Fruit fly (Drosophila melanogaster) whole organism, wandering third instar larva: ENCODE results near the gene CG15385.

Experiments
- Abd-B ChIP-seq: fragments of >200 bp; optimal IDR thresholded peaks from 2 replicates; lab custom pipeline; 2017; ENCODE audit warnings: missing biosample characterization, missing genetic modification characterization
- CG9705 ChIP-seq: fragments of 200-800 bp; sonication (Bioruptor generic); optimal IDR thresholded peaks from 2 replicates; lab custom pipeline; 2018; ENCODE audit warnings: missing biosample characterization, mild to moderate bottlenecking, missing genetic modification characterization
- CrebA ChIP-seq: fragments of 200-800 bp; sonication (Bioruptor generic); optimal IDR thresholded peaks from 2 replicates; lab custom pipeline; 2016; ENCODE audit warnings: missing biosample characterization, mild to moderate bottlenecking, missing genetic modification characterization, borderline replicate concordance
- Dfd ChIP-seq: fragments of >200 bp; optimal IDR thresholded peaks from 2 replicates; lab custom pipeline; 2017; ENCODE audit warnings: missing biosample characterization, missing genetic modification characterization
- Dif ChIP-seq: fragments of 200-275, 200-300 bp; sonication (Bioruptor generic); optimal IDR thresholded peaks from 2 replicates; lab custom pipeline; 2018; ENCODE audit warnings: missing biosample characterization, missing genetic modification characterization; ENCODE audit not compliant: partially characterized antibody
- GATAd ChIP-seq: sonication (Bioruptor generic); optimal IDR thresholded peaks from 2 replicates; lab custom pipeline; 2016; ENCODE audit warnings: missing biosample characterization, missing genetic modification characterization
- HLH106 ChIP-seq: fragments of 200-800 bp; optimal IDR thresholded peaks from 3 replicates; lab custom pipeline; 2019; ENCODE audit warnings: missing biosample characterization, mild to moderate bottlenecking, missing genetic modification characterization, moderate library complexity
- Hnf4 ChIP-seq: fragments of 200-800 bp; sonication (Bioruptor generic); optimal IDR thresholded peaks from 2 replicates; lab custom pipeline; 2016; ENCODE audit warnings: missing biosample characterization, mild to moderate bottlenecking, missing genetic modification characterization
- Hr78 ChIP-seq: fragments of >200 bp; optimal IDR thresholded peaks from 2 replicates; lab custom pipeline; 2017; ENCODE audit warnings: missing biosample characterization, missing genetic modification characterization
- Hr83 ChIP-seq: fragments of 200-300 bp; sonication (Bioruptor generic); optimal IDR thresholded peaks from 2 replicates; lab custom pipeline; 2016; ENCODE audit warnings: missing biosample characterization, mild to moderate bottlenecking, missing genetic modification characterization, moderate library complexity; ENCODE audit not compliant: poor library complexity, severe bottlenecking
- Jra ChIP-seq: sonication (Bioruptor generic); optimal IDR thresholded peaks from 2 replicates; lab custom pipeline; 2016; ENCODE audit warnings: missing biosample characterization, missing genetic modification characterization
- Mio ChIP-seq: sonication (Bioruptor generic); optimal IDR thresholded peaks from 2 replicates; lab custom pipeline; 2016; ENCODE audit warnings: missing biosample characterization, missing genetic modification characterization
- Myc ChIP-seq: fragments of >200 bp; optimal IDR thresholded peaks from 2 replicates; lab custom pipeline; 2017
- N ChIP-seq: fragments of >200 bp; optimal IDR thresholded peaks from 2 replicates; lab custom pipeline; 2018; ENCODE audit warnings: missing biosample characterization, missing external identifiers, missing genetic modification characterization
- OdsH ChIP-seq: fragments of 200-800 bp; sonication (Bioruptor generic); optimal IDR thresholded peaks from 2 replicates; lab custom pipeline; 2016; ENCODE audit warnings: missing biosample characterization, mild to moderate bottlenecking, missing genetic modification characterization
- Rel ChIP-seq, 2 experiments: fragments of 200-800 bp; sonication (Bioruptor generic) in 1 of 2; optimal IDR thresholded peaks; 2 replicates in 1 of 2; 3 replicates in 1 of 2; lab custom pipeline; 2016 to 2019; ENCODE audit warnings: mild to moderate bottlenecking in 2 of 2, missing biosample characterization in 2 of 2, missing genetic modification characterization in 2 of 2, moderate library complexity in 1 of 2
- Sp1 ChIP-seq: fragments of 200-800 bp; sonication (Bioruptor generic); optimal IDR thresholded peaks from 3 replicates; lab custom pipeline; 2019; ENCODE audit warnings: missing biosample characterization, mild to moderate bottlenecking, missing genetic modification characterization, moderate library complexity
- Vsx2 ChIP-seq: fragments of 200-300, 225-300 bp; sonication (Bioruptor generic); optimal IDR thresholded peaks from 2 replicates; lab custom pipeline; 2018; ENCODE audit warnings: missing biosample characterization, missing genetic modification characterization; ENCODE audit not compliant: partially characterized antibody
- br ChIP-seq: fragments of 200-800 bp; sonication (Bioruptor generic); optimal IDR thresholded peaks from 2 replicates; lab custom pipeline; 2016; ENCODE audit warnings: missing biosample characterization, missing genetic modification characterization
- brk ChIP-seq: fragments of 200-800 bp; sonication (Bioruptor generic); optimal IDR thresholded peaks from 2 replicates; lab custom pipeline; 2016; ENCODE audit warnings: missing biosample characterization, mild to moderate bottlenecking, missing genetic modification characterization
- dl ChIP-seq, 2 experiments: fragments of 175-275, 200-275 bp in 1 of 2; fragments of 200-275 bp in 1 of 2; sonication (Bioruptor generic); optimal IDR thresholded peaks; lab custom pipeline; 2018; ENCODE audit warnings: mild to moderate bottlenecking in 2 of 2, missing biosample characterization in 2 of 2, missing genetic modification characterization in 2 of 2, moderate library complexity in 2 of 2; ENCODE audit not compliant: partially characterized antibody in 2 of 2, insufficient read depth in 1 of 2
- dsf ChIP-seq: sonication (Bioruptor generic); optimal IDR thresholded peaks from 2 replicates; lab custom pipeline; 2016; ENCODE audit warnings: missing biosample characterization, missing genetic modification characterization, borderline replicate concordance
- ey ChIP-seq: fragments of 200-800 bp; sonication (Bioruptor generic); optimal IDR thresholded peaks from 2 replicates; lab custom pipeline; 2016; ENCODE audit warnings: missing biosample characterization, missing genetic modification characterization
- foxo ChIP-seq, 2 experiments: fragments of 200-800 bp; sonication (Bioruptor generic); optimal IDR thresholded peaks; 2 replicates in 1 of 2; 3 replicates in 1 of 2; lab custom pipeline; 2016 to 2017; ENCODE audit warnings: missing biosample characterization in 2 of 2, missing genetic modification characterization in 2 of 2
- fru ChIP-seq: fragments of 200-800 bp; sonication (Bioruptor generic); optimal IDR thresholded peaks from 3 replicates; lab custom pipeline; 2016; ENCODE audit warnings: missing biosample characterization, mild to moderate bottlenecking, missing genetic modification characterization
- h ChIP-seq: fragments of 200-800 bp; sonication (Bioruptor generic); optimal IDR thresholded peaks from 3 replicates; lab custom pipeline; 2016; ENCODE audit warnings: missing biosample characterization, mild to moderate bottlenecking, missing genetic modification characterization
- jim ChIP-seq: fragments of 175-275, 200-325 bp; sonication (Bioruptor generic); optimal IDR thresholded peaks from 2 replicates; lab custom pipeline; 2016; ENCODE audit warnings: missing biosample characterization, mild to moderate bottlenecking, missing genetic modification characterization
- lola ChIP-seq: fragments of >200 bp; optimal IDR thresholded peaks from 2 replicates; lab custom pipeline; 2017; ENCODE audit warnings: missing biosample characterization, missing genetic modification characterization
- pan ChIP-seq: fragments of >200 bp; optimal IDR thresholded peaks from 2 replicates; lab custom pipeline; 2017
- psq ChIP-seq: fragments of 200-800 bp; sonication (Bioruptor generic); optimal IDR thresholded peaks from 3 replicates; lab custom pipeline; 2017; ENCODE audit warnings: missing biosample characterization, mild to moderate bottlenecking, missing genetic modification characterization, moderate library complexity
- rgr ChIP-seq: fragments of 200-800 bp; sonication (Bioruptor generic); optimal IDR thresholded peaks from 3 replicates; lab custom pipeline; 2016; ENCODE audit warnings: missing biosample characterization, mild to moderate bottlenecking, missing genetic modification characterization
- sage ChIP-seq: fragments of 200-800 bp; sonication (Bioruptor generic); optimal IDR thresholded peaks from 2 replicates; lab custom pipeline; 2016; ENCODE audit warnings: missing biosample characterization, mild to moderate bottlenecking, missing genetic modification characterization
- sv ChIP-seq: fragments of 200-800 bp; sonication (Bioruptor generic); optimal IDR thresholded peaks from 3 replicates; lab custom pipeline; 2016; ENCODE audit warnings: missing biosample characterization, missing genetic modification characterization
- tai ChIP-seq: sonication (Bioruptor generic); optimal IDR thresholded peaks from 2 replicates; lab custom pipeline; 2016; ENCODE audit warnings: missing biosample characterization, missing genetic modification characterization
- usp ChIP-seq: fragments of >200 bp; optimal IDR thresholded peaks from 2 replicates; lab custom pipeline; 2017; ENCODE audit warnings: missing biosample characterization, missing genetic modification characterization
- woc ChIP-seq: sonication (Bioruptor generic); optimal IDR thresholded peaks from 2 replicates; lab custom pipeline; 2016; ENCODE audit warnings: missing biosample characterization, mild to moderate bottlenecking, missing genetic modification characterization

The CG15385 gene

dm6 chr2L:2166958-2167707 lies 45.2 kb downstream of the CG15385 start:
- TF ChIP-seq Abd-B (GFP tag; lab: Kevin White, UChicago) = no peak
- no peak for TF ChIP-seq foxo (GFP tag; optimal IDR thresholded peaks at IDR 0.05; lab: Kevin White, UChicago)
- no peak for TF ChIP-seq Dif (GFP tag; lab: Kevin White, UChicago)
- no peak for TF ChIP-seq Jra (GFP tag; lab: Kevin White, UChicago)
- no peak for TF ChIP-seq usp (GFP tag; lab: Kevin White, UChicago)
- no peak for TF ChIP-seq tai
- TF ChIP-seq dl (GFP tag; optimal IDR thresholded peaks at IDR 0.05; lab: Kevin White, UChicago; ENCODE audit: insufficient read depth in 1 of 2, partially characterized antibody in 2 of 2) = no peak
- peak; percentile 62 for TF ChIP-seq psq (GFP tag; lab: Kevin White, UChicago)

DNA sequence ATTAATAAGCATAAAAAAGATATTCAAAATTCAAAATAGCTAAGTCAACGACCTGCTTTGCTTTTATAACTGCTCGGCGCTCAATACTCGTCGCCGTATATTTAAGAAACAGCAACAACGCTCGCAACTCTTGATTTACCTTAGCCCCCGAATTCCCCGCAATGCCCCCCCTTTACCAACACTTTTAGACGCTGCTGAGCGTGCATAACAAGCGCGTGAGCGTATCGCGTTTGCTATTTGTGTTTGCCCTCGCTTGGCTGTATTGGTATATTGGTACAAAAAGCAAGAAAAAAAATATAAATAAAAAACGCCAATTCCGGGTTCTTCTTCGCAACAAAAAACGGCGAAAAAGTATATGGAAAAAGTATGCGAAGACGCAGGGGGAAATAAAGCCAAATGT lies 46.5 kb downstream of the CG15385 start:
- peak; percentile 23 for TF ChIP-seq br (GFP tag; lab: Kevin White, UChicago)
- no peak for TF ChIP-seq foxo (GFP tag; optimal IDR thresholded peaks at IDR 0.05; lab: Kevin White, UChicago)
- peak; percentile 23 for TF ChIP-seq rgr (GFP tag; lab: Kevin White, UChicago)
- peak; percentile 34 for TF ChIP-seq Sp1
- no peak for TF ChIP-seq HLH106 (tag; lab: Kevin White, UChicago)
- peak; percentile 29 for TF ChIP-seq Hnf4 (GFP tag; lab: Kevin White, UChicago)
- TF ChIP-seq lola (GFP tag; lab: Kevin White, UChicago) = no peak
- TF ChIP-seq Hr83 = no peak
- no peak for TF ChIP-seq Jra (GFP tag; lab: Kevin White, UChicago)
- TF ChIP-seq h (GFP tag; lab: Kevin White, UChicago) = peak; percentile 47
- TF ChIP-seq CrebA (GFP tag; lab: Kevin White, UChicago) = peak; percentile 20
- no peak for TF ChIP-seq Rel (GFP tag; optimal IDR thresholded peaks at IDR 0.05; lab: Kevin White, UChicago)
- peak; percentile 59 for TF ChIP-seq Rel (tag; optimal IDR thresholded peaks at IDR 0.05; lab: Kevin White, UChicago)
- TF ChIP-seq, all 38 proteins: peak for 7

- no peak for TF ChIP-seq fru (GFP tag; lab: Kevin White, UChicago)
- TF ChIP-seq sage (GFP tag; lab: Kevin White, UChicago) = no peak
- TF ChIP-seq Hnf4 (GFP tag; lab: Kevin White, UChicago) = no peak
- TF ChIP-seq foxo (GFP tag; optimal IDR thresholded peaks at IDR 0.05; lab: Kevin White, UChicago) = no peak
- TF ChIP-seq N = no peak
- no peak for TF ChIP-seq Sp1
- no peak for TF ChIP-seq Hr78
- no peak for TF ChIP-seq woc (GFP tag; lab: Kevin White, UChicago)
- no peak for TF ChIP-seq Dfd
- no peak for TF ChIP-seq tai
- TF ChIP-seq HLH106 (tag; lab: Kevin White, UChicago) = no peak
- TF ChIP-seq Rel (GFP tag; optimal IDR thresholded peaks at IDR 0.05; lab: Kevin White, UChicago) = no peak
- no peak for TF ChIP-seq Rel (tag; optimal IDR thresholded peaks at IDR 0.05; lab: Kevin White, UChicago)
- TF ChIP-seq dl (GFP tag; optimal IDR thresholded peaks at IDR 0.05; lab: Kevin White, UChicago; ENCODE audit: insufficient read depth in 1 of 2, partially characterized antibody in 2 of 2) = no peak
- no peak for TF ChIP-seq usp (GFP tag; lab: Kevin White, UChicago)
- no peak for TF ChIP-seq Abd-B (GFP tag; lab: Kevin White, UChicago)
- TF ChIP-seq pan (lab: Kevin White, UChicago) = no peak
- TF ChIP-seq GATAd (GFP tag; lab: Kevin White, UChicago) = no peak
Observed at dm6 chr2L:2165238-2165577, 47.2 kb downstream of the CG15385 start.

DNA sequence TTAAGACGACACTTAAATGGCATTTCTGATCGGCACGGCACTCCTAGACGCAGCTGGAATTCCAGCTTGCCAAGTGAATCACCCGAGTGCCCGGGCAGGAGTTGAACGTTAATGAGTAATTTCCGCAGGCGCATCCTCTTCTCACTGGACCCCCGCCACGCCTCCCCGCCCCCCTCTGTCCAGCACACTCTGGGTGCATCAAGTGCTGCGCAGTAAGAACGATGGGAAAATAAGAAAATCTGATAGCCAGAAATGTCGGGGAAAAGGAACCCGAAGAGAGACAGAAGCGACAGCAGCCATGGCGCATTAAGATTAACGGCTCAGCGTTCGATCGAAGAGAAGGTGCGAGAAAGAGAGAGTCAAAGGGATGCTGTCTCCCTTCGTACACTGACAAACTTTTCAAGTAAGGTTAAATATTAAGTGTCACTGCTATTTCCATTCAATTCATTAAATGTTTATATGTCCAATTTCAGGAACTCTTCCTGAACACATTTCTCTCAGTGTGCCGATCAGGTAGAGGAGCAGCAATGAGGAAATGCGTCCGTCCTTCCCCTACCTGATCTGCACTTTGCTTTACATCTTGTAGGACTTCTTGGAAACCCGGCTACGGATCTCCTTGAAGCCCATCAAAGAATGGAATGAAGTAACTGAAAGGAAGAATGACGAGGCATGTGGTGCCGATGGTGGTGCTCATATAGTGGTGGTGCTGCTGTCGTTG lies 47.7 kb downstream of the CG15385 start:
- peak; percentile 94 for TF ChIP-seq HLH106 (tag; lab: Kevin White, UChicago)
- peak; percentile 97 for TF ChIP-seq h (GFP tag; lab: Kevin White, UChicago)
- TF ChIP-seq N = no peak
- peak; percentile 57 for TF ChIP-seq Dfd
- TF ChIP-seq pan (lab: Kevin White, UChicago) = no peak
- no peak for TF ChIP-seq Hr78
- TF ChIP-seq lola (GFP tag; lab: Kevin White, UChicago) = no peak
- peak; percentile 89 for TF ChIP-seq brk (GFP tag; lab: Kevin White, UChicago)
- TF ChIP-seq CG9705 = peak; percentile 87
- no peak for TF ChIP-seq jim (GFP tag; lab: Kevin White, UChicago)
- TF ChIP-seq tai = peak; percentile 88
- TF ChIP-seq Sp1 = peak; percentile 90
- peak; percentile 92 for TF ChIP-seq Rel (GFP tag; optimal IDR thresholded peaks at IDR 0.05; lab: Kevin White, UChicago)
- TF ChIP-seq Rel (tag; optimal IDR thresholded peaks at IDR 0.05; lab: Kevin White, UChicago) = peak; percentile 63
- TF ChIP-seq dsf = peak; percentile 15
- peak; percentile 90 for TF ChIP-seq OdsH
- TF ChIP-seq dl (GFP tag; optimal IDR thresholded peaks at IDR 0.05; lab: Kevin White, UChicago; ENCODE audit: insufficient read depth in 1 of 2, partially characterized antibody in 2 of 2) = no peak
- no peak for TF ChIP-seq usp (GFP tag; lab: Kevin White, UChicago)
- TF ChIP-seq fru (GFP tag; lab: Kevin White, UChicago) = peak; percentile 97
- peak; percentile 98 for TF ChIP-seq psq (GFP tag; lab: Kevin White, UChicago)
- TF ChIP-seq Myc (lab: Kevin White, UChicago) = no peak
- TF ChIP-seq sv (GFP tag; lab: Kevin White, UChicago) = peak; percentile 54
- peak; percentile 97 for TF ChIP-seq woc (GFP tag; lab: Kevin White, UChicago)
- no peak for TF ChIP-seq Abd-B (GFP tag; lab: Kevin White, UChicago)
- TF ChIP-seq Vsx2 (GFP tag; lab: Kevin White, UChicago) = no peak
- peak; percentile 38 for TF ChIP-seq Mio (GFP tag; lab: Kevin White, UChicago)
- TF ChIP-seq CrebA (GFP tag; lab: Kevin White, UChicago) = peak; percentile 68
- TF ChIP-seq ey (GFP tag; lab: Kevin White, UChicago) = peak; percentile 96
- TF ChIP-seq rgr (GFP tag; lab: Kevin White, UChicago) = peak; percentile 95
